Worm (Caenorhabditis elegans) whole organism, L4 larva: ENCODE results near the gene sdz-10.

Experiments used
- D1046.2 ChIP-seq: fragments of 200-800 bp; sonication (Bioruptor generic); IDR thresholded peaks from 2 replicates; pipeline ENCODE4 v1.3.6; 2022; ENCODE audit warnings: missing genetic modification characterization, missing compliant biosample characterization
- R02D3.7 ChIP-seq: fragments of 150-350 bp; sonication (generic microtip); optimal IDR thresholded peaks from 3 replicates; lab custom pipeline; 2014; ENCODE audit warnings: missing biosample characterization, missing genetic modification characterization
- ama-1 ChIP-seq: fragments of 150-350 bp; optimal IDR thresholded peaks from 2 replicates; lab custom pipeline; 2014; ENCODE audit warnings: inconsistent platforms, mixed read lengths
- ceh-62 ChIP-seq: sonication (generic microtip); optimal IDR thresholded peaks from 2 replicates; lab custom pipeline; 2017; ENCODE audit warnings: missing biosample characterization, missing genetic modification characterization
- ceh-82 ChIP-seq: sonication (generic microtip); optimal IDR thresholded peaks from 2 replicates; lab custom pipeline; 2017; ENCODE audit warnings: missing biosample characterization, missing genetic modification characterization
- ces-1 ChIP-seq: fragments of 150-350 bp; sonication (generic microtip); optimal IDR thresholded peaks from 4 replicates; lab custom pipeline; 2014; ENCODE audit warnings: missing biosample characterization, missing genetic modification reagents, missing genetic modification characterization
- egl-27 ChIP-seq: sonication (generic microtip); optimal IDR thresholded peaks from 3 replicates; lab custom pipeline; 2017; ENCODE audit warnings: missing biosample characterization, missing genetic modification reagents, missing genetic modification characterization
- hlh-11 ChIP-seq: fragments of 200-800 bp; sonication (Bioruptor generic); optimal IDR thresholded peaks from 2 replicates; lab custom pipeline; 2018; ENCODE audit warnings: mild to moderate bottlenecking, missing genetic modification characterization, missing compliant biosample characterization
- lin-1 ChIP-seq: fragments of 200-800 bp; sonication (Bioruptor generic); IDR thresholded peaks from 2 replicates; pipeline ENCODE4 v1.3.6; 2022; ENCODE audit warnings: missing genetic modification reagents, missing genetic modification characterization, missing compliant biosample characterization
- lin-13 ChIP-seq: fragments of 150-350 bp; optimal IDR thresholded peaks from 2 replicates; lab custom pipeline; 2014; ENCODE audit warnings: missing biosample characterization, missing genetic modification reagents, missing genetic modification characterization
- lin-29 ChIP-seq: fragments of 200-800 bp; sonication (Bioruptor generic); IDR thresholded peaks from 2 replicates; pipeline ENCODE4 v1.3.6; 2022; ENCODE audit warnings: missing genetic modification reagents, missing genetic modification characterization, missing compliant biosample characterization
- lir-3 ChIP-seq: sonication (generic microtip); optimal IDR thresholded peaks from 2 replicates; lab custom pipeline; 2016; ENCODE audit warnings: mild to moderate bottlenecking, missing genetic modification characterization, missing compliant biosample characterization
- snpc-4 ChIP-seq: fragments of 150-350 bp; optimal IDR thresholded peaks from 2 replicates; lab custom pipeline; 2014; ENCODE audit warnings: missing biosample characterization, missing genetic modification characterization
- ztf-11 ChIP-seq: fragments of 150-350 bp; optimal IDR thresholded peaks from 2 replicates; lab custom pipeline; 2014; ENCODE audit warnings: missing biosample characterization, missing genetic modification characterization

- TF ChIP-seq lin-29 (GFP tag; lab: Robert Waterston, UW) = no peak
- TF ChIP-seq hlh-11 (tag; lab: Kevin White, UChicago) = no peak
- no peak for TF ChIP-seq D1046.2
- TF ChIP-seq snpc-4 (tag; lab: Kevin White, UChicago) = no peak
- no peak for TF ChIP-seq lin-1 (GFP tag; lab: Robert Waterston, UW)
- no peak for TF ChIP-seq ceh-82
- no peak for TF ChIP-seq ceh-62
- TF ChIP-seq R02D3.7 (tag; lab: Kevin White, UChicago) = no peak
- no peak for TF ChIP-seq lir-3 (tag; lab: Kevin White, UChicago)
- no peak for TF ChIP-seq lin-13 (GFP tag; lab: Kevin White, UChicago)
- TF ChIP-seq ama-1 (lab: Kevin White, UChicago) = no peak
- no peak for TF ChIP-seq egl-27
- no peak for TF ChIP-seq ces-1
- TF ChIP-seq ztf-11 = no peak
Measured at ce11 chrII:2766331-2766730, 5.7 kb downstream of the sdz-10 start, which contains the start of gene F08D12.15.
